Fruit fly (Drosophila melanogaster) whole organism, embryonic: ENCODE results near the gene Pld3.

Source experiments
- Asciz ChIP-seq: fragments of 200-800 bp; sonication (Bioruptor generic); optimal IDR thresholded peaks from 2 replicates; lab custom pipeline; 2017; ENCODE audit warnings: missing biosample characterization, mild to moderate bottlenecking, missing genetic modification characterization, missing genetic modification reagents
- CG11504 ChIP-seq: fragments of 200-800 bp; sonication (Bioruptor generic); optimal IDR thresholded peaks from 3 replicates; lab custom pipeline; 2019; ENCODE audit warnings: missing biosample characterization, mild to moderate bottlenecking, missing genetic modification characterization, moderate library complexity
- CG12299 ChIP-seq: fragments of 200-800 bp; sonication (Bioruptor generic); optimal IDR thresholded peaks from 2 replicates; lab custom pipeline; 2018; ENCODE audit warnings: missing biosample characterization, mild to moderate bottlenecking, missing genetic modification characterization
- CG13287 ChIP-seq: fragments of 200-800 bp; sonication (Bioruptor generic); IDR thresholded peaks from 2 replicates; pipeline ENCODE4 v1.3.6; 2022; ENCODE audit warnings: missing biosample characterization, missing genetic modification characterization; ENCODE audit not compliant: partially characterized antibody
- CG2129 ChIP-seq: fragments of 200-800 bp; sonication (Bioruptor generic); IDR thresholded peaks from 2 replicates; pipeline ENCODE4 v1.3.6; 2022; ENCODE audit warnings: missing biosample characterization, missing genetic modification characterization; ENCODE audit not compliant: partially characterized antibody
- CG2199 ChIP-seq: fragments of 200-800 bp; sonication (Bioruptor generic); IDR thresholded peaks from 3 replicates; pipeline ENCODE4 v1.3.6; 2022; ENCODE audit warnings: missing biosample characterization, missing genetic modification characterization
- CG31365 ChIP-seq: fragments of 200-800 bp; sonication (Bioruptor generic); optimal IDR thresholded peaks from 2 replicates; lab custom pipeline; 2018; ENCODE audit warnings: missing biosample characterization, mild to moderate bottlenecking, missing genetic modification characterization
- CG31388 ChIP-seq: fragments of 200-800 bp; sonication (Bioruptor generic); optimal IDR thresholded peaks from 2 replicates; lab custom pipeline; 2016; ENCODE audit warnings: missing biosample characterization, missing genetic modification characterization
- CG4282 ChIP-seq: fragments of 200-800 bp; sonication (Bioruptor generic); optimal IDR thresholded peaks from 2 replicates; lab custom pipeline; 2016; ENCODE audit warnings: missing biosample characterization, missing genetic modification characterization
- CG6254 ChIP-seq: fragments of 200-800 bp; sonication (Bioruptor generic); optimal IDR thresholded peaks from 3 replicates; lab custom pipeline; 2017; ENCODE audit warnings: mild to moderate bottlenecking, missing biosample characterization, missing genetic modification reagents, missing genetic modification characterization
- CG7556 ChIP-seq: fragments of 200-800 bp; sonication (Bioruptor generic); optimal IDR thresholded peaks from 2 replicates; lab custom pipeline; 2017; ENCODE audit warnings: missing biosample characterization, mild to moderate bottlenecking, missing genetic modification characterization
- CG7963 ChIP-seq: fragments of 200-800 bp; sonication (Bioruptor generic); IDR thresholded peaks from 3 replicates; pipeline ENCODE4 v1.3.6; 2022; ENCODE audit warnings: missing biosample characterization, missing genetic modification characterization; ENCODE audit not compliant: partially characterized antibody
- CG9817 ChIP-seq: fragments of 200-800 bp; sonication (Bioruptor generic); optimal IDR thresholded peaks from 2 replicates; lab custom pipeline; 2018; ENCODE audit warnings: missing biosample characterization, mild to moderate bottlenecking, missing genetic modification characterization, moderate library complexity
- Dek ChIP-seq: fragments of 200-800 bp; sonication (Bioruptor generic); optimal IDR thresholded peaks from 3 replicates; lab custom pipeline; 2019; ENCODE audit warnings: missing biosample characterization, mild to moderate bottlenecking, missing genetic modification characterization, moderate library complexity
- Ets65A ChIP-seq: fragments of 200-800 bp; sonication (Bioruptor generic); peaks from one replicate; lab custom pipeline; 2016; ENCODE audit warnings: missing biosample characterization, missing genetic modification characterization
- Hsf ChIP-seq: fragments of 200-800 bp; sonication (Bioruptor generic); optimal IDR thresholded peaks from 3 replicates; lab custom pipeline; 2016; ENCODE audit warnings: missing biosample characterization, missing genetic modification characterization
- MBD-R2 ChIP-seq: fragments of 200-800 bp; sonication (Bioruptor generic); IDR thresholded peaks from 2 replicates; pipeline ENCODE4 v1.3.6; 2022; ENCODE audit warnings: missing biosample characterization, missing genetic modification characterization
- Med ChIP-seq: fragments of 200-800 bp; sonication (Bioruptor generic); peaks from one replicate; lab custom pipeline; 2016; ENCODE audit warnings: missing biosample characterization, missing genetic modification characterization, mild to moderate bottlenecking, inconsistent platforms, moderate library complexity
- Opbp ChIP-seq: fragments of 200-800 bp; sonication (Bioruptor generic); IDR thresholded peaks from 3 replicates; pipeline ENCODE4 v1.3.6; 2022; ENCODE audit warnings: missing biosample characterization, missing genetic modification characterization; ENCODE audit not compliant: partially characterized antibody
- Six4 ChIP-seq: fragments of 200-800 bp; sonication (Bioruptor generic); optimal IDR thresholded peaks from 2 replicates; lab custom pipeline; 2016; ENCODE audit warnings: missing biosample characterization, missing genetic modification characterization
- Sry-δ ChIP-seq: fragments of 200-800 bp; sonication (Bioruptor generic); optimal IDR thresholded peaks from 2 replicates; lab custom pipeline; 2016; ENCODE audit warnings: missing biosample characterization, missing genetic modification characterization
- Usf ChIP-seq: fragments of 200-800 bp; sonication (Bioruptor generic); optimal IDR thresholded peaks from 2 replicates; lab custom pipeline; 2017; ENCODE audit warnings: missing genotype, missing biosample characterization, missing genetic modification characterization
- amos ChIP-seq: fragments of 200-800 bp; sonication (Bioruptor generic); IDR thresholded peaks from 2 replicates; pipeline ENCODE4 v1.3.6; 2022; ENCODE audit warnings: missing biosample characterization, missing genetic modification characterization; ENCODE audit not compliant: partially characterized antibody
- ash1 ChIP-seq: fragments of 200-800 bp; sonication (Bioruptor generic); optimal IDR thresholded peaks from 2 replicates; lab custom pipeline; 2018; ENCODE audit warnings: missing biosample characterization, mild to moderate bottlenecking, missing genetic modification characterization
- bcd ChIP-seq: fragments of 200-800 bp; sonication (Bioruptor generic); optimal IDR thresholded peaks from 2 replicates; lab custom pipeline; 2017; ENCODE audit warnings: missing biosample characterization, mild to moderate bottlenecking, missing genetic modification characterization
- chif ChIP-seq, 2 experiments: fragments of 200-800 bp; sonication (Bioruptor generic); optimal IDR thresholded peaks; 3 replicates each; lab custom pipeline; 2016; ENCODE audit warnings: missing biosample characterization in 2 of 2, missing genetic modification characterization in 2 of 2
- da ChIP-seq: fragments of 200-800 bp; sonication (Bioruptor generic); optimal IDR thresholded peaks from 2 replicates; lab custom pipeline; 2016; ENCODE audit warnings: missing biosample characterization, missing genetic modification characterization
- dan ChIP-seq: fragments of 200-800 bp; sonication (Bioruptor generic); IDR thresholded peaks from 2 replicates; pipeline ENCODE4 v1.3.6; 2022; ENCODE audit warnings: missing biosample characterization, missing genetic modification characterization
- dmrt11E ChIP-seq: fragments of 200-800 bp; sonication (Bioruptor generic); optimal IDR thresholded peaks from 3 replicates; lab custom pipeline; 2018; ENCODE audit warnings: missing biosample characterization, mild to moderate bottlenecking, missing genetic modification characterization, moderate library complexity
- emc ChIP-seq: fragments of 200-800 bp; sonication (Bioruptor generic); optimal IDR thresholded peaks from 2 replicates; lab custom pipeline; 2016; ENCODE audit warnings: missing biosample characterization, missing genetic modification characterization
- gcm ChIP-seq: fragments of 200-800 bp; sonication (Bioruptor generic); optimal IDR thresholded peaks from 2 replicates; lab custom pipeline; 2019; ENCODE audit warnings: missing biosample characterization, mild to moderate bottlenecking, missing genetic modification characterization, moderate library complexity
- gem ChIP-seq: fragments of 200-800 bp; sonication (Bioruptor generic); optimal IDR thresholded peaks from 2 replicates; lab custom pipeline; 2019; ENCODE audit warnings: missing biosample characterization, mild to moderate bottlenecking, missing genetic modification characterization, moderate library complexity
- gsb ChIP-seq: fragments of 200-800 bp; sonication (Bioruptor generic); IDR thresholded peaks from 2 replicates; pipeline ENCODE4 v1.3.6; 2022; ENCODE audit warnings: missing biosample characterization, missing genetic modification characterization
- hb ChIP-seq: fragments of 200-800 bp; sonication (Bioruptor generic); IDR thresholded peaks from 3 replicates; pipeline ENCODE4 v1.3.6; 2022; ENCODE audit warnings: missing biosample characterization, missing genetic modification characterization; ENCODE audit not compliant: partially characterized antibody
- jumu ChIP-seq: fragments of 200-800 bp; sonication (Bioruptor generic); optimal IDR thresholded peaks from 3 replicates; lab custom pipeline; 2016; ENCODE audit warnings: missing biosample characterization, missing genetic modification characterization
- klu ChIP-seq: fragments of 200-800 bp; sonication (Bioruptor generic); IDR thresholded peaks from 2 replicates; pipeline ENCODE4 v1.3.6; 2022; ENCODE audit warnings: missing biosample characterization, missing genetic modification characterization
- lilli ChIP-seq: fragments of 200-800 bp; sonication (Bioruptor generic); optimal IDR thresholded peaks from 3 replicates; lab custom pipeline; 2016; ENCODE audit warnings: missing biosample characterization, missing genetic modification characterization
- lola ChIP-seq, 3 experiments: fragments of >200 bp in 2 of 3; fragments of 200-800 bp in 1 of 3; sonication (Bioruptor generic) in 1 of 3; optimal IDR thresholded peaks; 2 replicates each; lab custom pipeline; 2017 to 2019; ENCODE audit warnings: missing biosample characterization in 3 of 3, missing genetic modification characterization in 3 of 3, mild to moderate bottlenecking in 1 of 3, moderate library complexity in 1 of 3
- mirr ChIP-seq: fragments of 200-800 bp; sonication (Bioruptor generic); optimal IDR thresholded peaks from 3 replicates; lab custom pipeline; 2018; ENCODE audit warnings: missing biosample characterization, mild to moderate bottlenecking, missing genetic modification characterization
- phol ChIP-seq: fragments of 200-800 bp; sonication (Bioruptor generic); optimal IDR thresholded peaks from 3 replicates; lab custom pipeline; 2018; ENCODE audit warnings: missing biosample characterization, mild to moderate bottlenecking, missing genetic modification characterization, moderate library complexity
- pita ChIP-seq: fragments of 200-800 bp; sonication (Bioruptor generic); optimal IDR thresholded peaks from 2 replicates; lab custom pipeline; 2017; ENCODE audit warnings: missing biosample characterization, mild to moderate bottlenecking, missing genetic modification characterization
- ranshi ChIP-seq: fragments of 200-800 bp; sonication (Bioruptor generic); IDR thresholded peaks from 2 replicates; pipeline ENCODE4 v1.3.6; 2022; ENCODE audit warnings: missing biosample characterization, missing genetic modification characterization
- run ChIP-seq: fragments of 200-800 bp; sonication (Bioruptor generic); optimal IDR thresholded peaks from 3 replicates; lab custom pipeline; 2018; ENCODE audit warnings: missing biosample characterization, mild to moderate bottlenecking, missing genetic modification characterization
- sens-2 ChIP-seq: fragments of 200-800 bp; sonication (Bioruptor generic); IDR thresholded peaks from 2 replicates; pipeline ENCODE4 v1.3.6; 2022; ENCODE audit warnings: missing biosample characterization, missing genetic modification characterization
- sqz ChIP-seq: fragments of 200-800 bp; sonication (Bioruptor generic); optimal IDR thresholded peaks from 3 replicates; lab custom pipeline; 2018; ENCODE audit warnings: missing biosample characterization, mild to moderate bottlenecking, missing genetic modification characterization
- stwl ChIP-seq: fragments of 200-800 bp; sonication (Bioruptor generic); optimal IDR thresholded peaks from 3 replicates; lab custom pipeline; 2018; ENCODE audit warnings: missing biosample characterization, mild to moderate bottlenecking, missing genetic modification characterization, moderate library complexity
- zen2 ChIP-seq: fragments of 200-800 bp; sonication (Bioruptor generic); IDR thresholded peaks from 3 replicates; pipeline ENCODE4 v1.3.6; 2022; ENCODE audit warnings: missing biosample characterization, missing genetic modification characterization; ENCODE audit not compliant: partially characterized antibody
- zfh1 ChIP-seq: fragments of 200-800 bp; sonication (Bioruptor generic); IDR thresholded peaks from 3 replicates; pipeline ENCODE4 v1.3.6; 2022; ENCODE audit warnings: missing biosample characterization, missing genetic modification characterization

Pld3 gene

DNA sequence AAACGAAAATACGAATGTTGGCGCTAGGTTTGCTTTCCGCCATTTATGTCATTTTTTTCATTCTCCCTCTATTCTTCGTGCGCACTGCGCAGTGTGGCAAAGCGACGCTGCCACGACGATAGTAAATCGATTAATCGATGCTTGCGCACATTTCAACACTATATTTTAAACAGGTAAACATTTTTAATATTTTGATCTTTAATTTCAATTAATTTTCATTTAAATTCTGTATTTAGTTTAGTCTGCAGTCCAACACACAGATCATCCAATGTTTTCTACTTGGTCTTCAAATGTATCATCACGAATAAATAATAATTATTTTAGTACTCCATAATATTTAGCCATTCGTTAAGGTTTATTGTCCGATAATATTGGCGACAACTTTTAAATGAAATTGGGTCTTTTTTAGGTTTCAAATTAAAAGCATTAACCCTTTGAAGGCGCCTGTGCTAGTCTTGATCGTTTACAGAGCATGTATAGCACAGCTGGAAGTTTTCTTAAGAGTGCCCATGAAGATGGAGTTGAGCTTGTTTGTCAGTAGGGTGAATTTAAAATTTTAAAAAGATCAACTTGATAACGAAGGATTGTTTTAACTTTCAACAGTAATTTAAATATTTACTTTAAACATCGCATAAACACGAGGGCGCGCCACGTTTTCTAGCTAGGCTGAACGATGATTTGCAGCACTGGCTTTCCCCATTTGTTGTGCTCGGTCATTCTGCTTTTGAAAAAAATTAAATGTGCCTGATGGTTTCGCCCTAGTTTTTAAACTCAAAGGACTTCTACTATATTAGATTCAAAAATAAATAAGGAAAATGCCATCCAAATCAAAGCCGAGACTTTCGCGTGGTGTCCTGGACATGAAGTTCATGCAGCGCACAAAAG, 2.2 kb upstream of the Pld3 start, which contains the start of the genes Mpp6 and E2f2 (continued):
- TF ChIP-seq lilli (GFP tag; lab: Kevin White, UChicago) (peak; percentile 9), klu (GFP tag; lab: Robert Waterston, UW) (no peak), zfh1 (GFP tag; lab: Robert Waterston, UW) (peak; percentile 58; the same call in 2 of the 3 replicates), Six4 (GFP tag; lab: Kevin White, UChicago) (no peak), ranshi (GFP tag; lab: Robert Waterston, UW) (no peak), Asciz (GFP tag; lab: Kevin White, UChicago) (no peak), Usf (GFP tag; lab: Kevin White, UChicago) (no peak), Opbp (peak; percentile 91), zen2 (GFP tag; lab: Robert Waterston, UW) (peak; percentile 83), dmrt11E (no peak), dan (no peak), CG7963 (GFP tag; lab: Robert Waterston, UW) (peak; percentile 88), da (GFP tag; lab: Kevin White, UChicago) (no peak), CG2199 (GFP tag; lab: Robert Waterston, UW) (no peak), run (tag; lab: Kevin White, UChicago) (no peak), mirr (GFP tag; lab: Kevin White, UChicago) (no peak), sens-2 (GFP tag; lab: Robert Waterston, UW) (no peak), amos (GFP tag; lab: Robert Waterston, UW) (peak; percentile 95), hb (GFP tag; lab: Robert Waterston, UW) (peak; percentile 81), emc (GFP tag; lab: Kevin White, UChicago) (peak; percentile 9), Ets65A (GFP tag; lab: Kevin White, UChicago) (peak; percentile 93), pita (no peak), CG7556 (GFP tag; lab: Kevin White, UChicago) (peak; percentile 33), Sry-δ (peak; percentile 59), stwl (tag; lab: Kevin White, UChicago) (peak; percentile 46), CG9817 (tag; lab: Kevin White, UChicago) (peak; percentile 21), CG13287 (GFP tag; lab: Robert Waterston, UW) (peak; percentile 79), ash1 (GFP tag; lab: Kevin White, UChicago) (no peak), jumu (GFP tag; lab: Kevin White, UChicago) (no peak), bcd (GFP tag; lab: Kevin White, UChicago) (peak; percentile 28), gcm (GFP tag; lab: Kevin White, UChicago) (no peak), MBD-R2 (GFP tag; lab: Robert Waterston, UW) (peak; percentile 81), Dek (tag; lab: Kevin White, UChicago) (no peak), Hsf (peak; percentile 24), CG6254 (GFP tag; lab: Kevin White, UChicago) (no peak), chif (GFP tag; optimal IDR thresholded peaks at IDR 0.05; lab: Kevin White, UChicago) (no peak), sqz (GFP tag; lab: Kevin White, UChicago) (peak; percentile 54), Med (peak; percentile 87), CG2129 (GFP tag; lab: Robert Waterston, UW) (peak; percentile 65), CG31388 (GFP tag; lab: Kevin White, UChicago) (no peak), gsb (GFP tag; lab: Robert Waterston, UW) (no peak), CG31365 (tag; lab: Kevin White, UChicago) (no peak), CG12299 (no peak), CG4282 (GFP tag; lab: Kevin White, UChicago) (no peak), gem (no peak), lola (GFP tag; optimal IDR thresholded peaks at IDR 0.05; lab: Kevin White, UChicago) (no peak), phol (tag; lab: Kevin White, UChicago) (peak; percentile 92), CG11504 (peak; percentile 18)
